Fruit fly (Drosophila melanogaster) whole organism, embryonic: ENCODE results near the gene CG14022.

Experiments used
- Blimp-1 ChIP-seq: fragments of 200-800 bp; sonication (Bioruptor generic); optimal IDR thresholded peaks from 3 replicates; lab custom pipeline; 2018; ENCODE audit warnings: missing biosample characterization, missing genetic modification characterization, mild to moderate bottlenecking, moderate library complexity, missing genetic modification reagents
- CG1602 ChIP-seq: fragments of 200-800 bp; sonication (Bioruptor generic); optimal IDR thresholded peaks from 3 replicates; lab custom pipeline; 2016; ENCODE audit warnings: missing biosample characterization, missing genetic modification characterization
- CG17612 ChIP-seq: fragments of 200-800 bp; sonication (Bioruptor generic); IDR thresholded peaks from 2 replicates; pipeline ENCODE4 v1.3.6; 2022; ENCODE audit warnings: missing biosample characterization, missing genetic modification characterization
- CG30403 ChIP-seq: fragments of 200-800 bp; sonication (Bioruptor generic); optimal IDR thresholded peaks from 3 replicates; lab custom pipeline; 2016; ENCODE audit warnings: missing biosample characterization, missing genetic modification characterization
- CG32532 ChIP-seq: fragments of 200-800 bp; sonication (Bioruptor generic); IDR thresholded peaks from 2 replicates; pipeline ENCODE4 v1.3.6; 2022; ENCODE audit warnings: missing biosample characterization, missing genetic modification characterization
- CG7372 ChIP-seq: fragments of 200-800 bp; sonication (Bioruptor generic); IDR thresholded peaks from 2 replicates; pipeline ENCODE4 v1.3.6; 2022; ENCODE audit warnings: missing biosample characterization, missing genetic modification characterization
- CG8359 ChIP-seq: fragments of 200-800 bp; sonication (Bioruptor generic); optimal IDR thresholded peaks from 2 replicates; lab custom pipeline; 2017; ENCODE audit warnings: missing biosample characterization, mild to moderate bottlenecking, missing genetic modification characterization, borderline replicate concordance
- Dip3 ChIP-seq: fragments of 200-800 bp; sonication (Bioruptor generic); optimal IDR thresholded peaks from 3 replicates; lab custom pipeline; 2016; ENCODE audit warnings: missing biosample characterization, missing genetic modification characterization
- Mad ChIP-seq: fragments of 200-800 bp; sonication (Bioruptor generic); optimal IDR thresholded peaks from 2 replicates; lab custom pipeline; 2016; ENCODE audit warnings: missing biosample characterization, missing genetic modification characterization
- br ChIP-seq: fragments of >200 bp; optimal IDR thresholded peaks from 2 replicates; lab custom pipeline; 2017
- otp ChIP-seq: fragments of 200-800 bp; sonication (Bioruptor generic); IDR thresholded peaks from 3 replicates; pipeline ENCODE4, ENCODE4 v1.3.6; 2022; ENCODE audit warnings: missing biosample characterization, missing genetic modification characterization
- pan ChIP-seq, 4 experiments: fragments of >200 bp in 3 of 4; fragments of 200-800 bp in 1 of 4; sonication (Bioruptor generic) in 1 of 4; optimal IDR thresholded peaks in 3 of 4; IDR thresholded peaks in 1 of 4; 2 replicates each; pipeline versions ENCODE4 v1.3.6 to Lab custom; 2017 to 2022; ENCODE audit warnings: missing biosample characterization in 2 of 4, missing genetic modification characterization in 2 of 4, mixed read lengths in 1 of 4

- TF ChIP-seq CG7372 (no peak), CG8359 (GFP tag; lab: Kevin White, UChicago) (no peak), CG17612 (GFP tag; lab: Robert Waterston, UW) (no peak), CG30403 (GFP tag; lab: Kevin White, UChicago) (no peak), Mad (GFP tag; lab: Kevin White, UChicago) (no peak), Dip3 (no peak), pan (optimal IDR thresholded peaks at IDR 0.05; lab: Kevin White, UChicago) (no peak), pan (GFP tag; optimal IDR thresholded peaks at IDR 0.05 in 1 of 2, IDR thresholded peaks at IDR 0.05 in 1 of 2) (no peak), br (lab: Kevin White, UChicago) (no peak), CG32532 (GFP tag; lab: Robert Waterston, UW) (no peak), CG1602 (GFP tag; lab: Kevin White, UChicago) (no peak), Blimp-1 (GFP tag; lab: Kevin White, UChicago) (no peak), otp (GFP tag; lab: Robert Waterston, UW) (no peak)
Measured at dm6 chr2L:5287599-5288261, 40.9 kb downstream of the CG14022 start.
